Worm (Caenorhabditis elegans): Measurements from ENCODE around the gene srx-121.
A peak's percentile ranks its signal among the peaks of the same experiment; 100 is the strongest.
"Not testable (repeated sequence)": the region's sequence is repeated elsewhere in the genome, so short reads cannot be mapped to it uniquely, and the experiment has no call there.

srx-121 gene

DNA sequence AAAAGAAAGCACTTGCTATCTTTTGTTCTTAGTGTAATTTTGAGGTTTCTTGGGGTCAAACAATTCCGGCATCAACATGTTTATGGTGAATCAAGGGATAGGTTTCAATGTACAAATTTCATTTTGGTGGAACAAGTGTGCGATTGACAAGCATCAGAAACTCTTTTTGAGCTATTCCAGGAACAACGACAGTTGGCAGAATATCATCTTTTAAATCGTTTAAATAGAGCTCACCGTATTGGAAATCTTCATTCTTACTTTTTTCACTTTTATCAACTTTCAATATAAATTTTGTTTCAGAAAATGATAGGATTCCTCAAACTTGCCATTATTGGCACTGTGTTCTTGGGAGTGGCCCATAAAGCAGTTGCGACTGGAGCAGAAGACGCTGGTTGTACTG is 27.4 kb upstream of the srx-121 start, which contains the start of gene T20D4.10:
T20D4.10 (plus strand) TSS at position 301 of the 400 bp plus-strand sequence.
- TF ChIP-seq gmeb-1 (tag; optimal IDR thresholded peaks at IDR 0.05); unc-55 (GFP tag; optimal IDR thresholded peaks at IDR 0.05); ztf-4 (tag; optimal IDR thresholded peaks at IDR 0.05): not testable (repeated sequence)

DNA sequence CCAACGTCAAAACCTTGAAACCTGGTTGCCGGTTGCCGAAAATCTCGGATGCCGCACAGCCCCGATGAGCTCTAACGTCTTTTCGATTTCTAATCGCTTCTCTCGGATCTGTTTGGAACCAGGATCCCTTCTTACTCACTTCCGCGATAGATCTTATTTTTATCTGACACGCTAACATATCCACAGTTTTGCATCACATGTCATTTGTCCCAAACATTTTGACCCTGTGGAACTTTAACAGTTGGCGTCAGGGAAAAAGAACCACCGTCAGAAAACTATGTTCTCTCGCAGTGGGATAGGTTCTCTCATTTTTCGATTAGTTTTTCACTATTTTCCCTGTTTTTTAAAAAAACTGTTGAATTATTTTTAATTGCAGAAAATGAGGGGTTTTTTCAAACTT is 25.7 kb upstream of the srx-121 start, which contains the start of gene T20D4.11:
T20D4.11 (plus strand) TSS at position 377 of the 400 bp plus-strand sequence.
- TF ChIP-seq sma-9 (GFP tag; optimal IDR thresholded peaks at IDR 0.05): peak; percentile 77
- TF ChIP-seq sma-9 (tag; optimal IDR thresholded peaks at IDR 0.05): no peak
- peak in 1 of 2 experiments; percentile 32 for TF ChIP-seq lsy-2 (tag; optimal IDR thresholded peaks at IDR 0.05)
- TF ChIP-seq ztf-4 (tag; optimal IDR thresholded peaks at IDR 0.05): no peak
- TF ChIP-seq unc-62 (GFP tag; optimal IDR thresholded peaks at IDR 0.05): no peak
- peak; percentile 0 for TF ChIP-seq C34F6.9 (tag; optimal IDR thresholded peaks at IDR 0.05)
- TF ChIP-seq zag-1 (tag; optimal IDR thresholded peaks at IDR 0.05): no peak

DNA sequence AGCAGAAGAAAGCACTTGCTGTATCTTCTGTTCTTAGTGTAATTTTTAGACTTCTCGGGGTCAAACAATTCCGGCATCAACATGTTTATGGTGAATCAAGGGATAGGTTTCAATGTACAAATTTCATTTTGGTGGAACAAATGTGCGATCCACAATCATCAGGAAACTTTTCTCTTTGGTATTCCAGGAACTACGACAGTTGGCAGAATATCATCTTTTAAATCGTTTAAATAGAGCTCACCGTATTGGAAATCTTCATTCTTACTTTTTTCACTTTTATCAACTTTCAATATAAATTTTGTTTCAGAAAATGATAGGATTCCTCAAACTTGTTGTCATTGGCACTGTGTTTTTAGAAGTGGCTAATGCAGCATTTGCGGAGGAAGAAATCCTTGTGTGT is 24.2 kb upstream of the srx-121 start, which contains the start of gene T20D4.12:
T20D4.12 (plus strand) TSS at position 301 of the 400 bp plus-strand sequence.
- TF ChIP-seq nhr-21, lsy-2, ztf-4 (tag; optimal IDR thresholded peaks at IDR 0.05): not testable (repeated sequence)

DNA sequence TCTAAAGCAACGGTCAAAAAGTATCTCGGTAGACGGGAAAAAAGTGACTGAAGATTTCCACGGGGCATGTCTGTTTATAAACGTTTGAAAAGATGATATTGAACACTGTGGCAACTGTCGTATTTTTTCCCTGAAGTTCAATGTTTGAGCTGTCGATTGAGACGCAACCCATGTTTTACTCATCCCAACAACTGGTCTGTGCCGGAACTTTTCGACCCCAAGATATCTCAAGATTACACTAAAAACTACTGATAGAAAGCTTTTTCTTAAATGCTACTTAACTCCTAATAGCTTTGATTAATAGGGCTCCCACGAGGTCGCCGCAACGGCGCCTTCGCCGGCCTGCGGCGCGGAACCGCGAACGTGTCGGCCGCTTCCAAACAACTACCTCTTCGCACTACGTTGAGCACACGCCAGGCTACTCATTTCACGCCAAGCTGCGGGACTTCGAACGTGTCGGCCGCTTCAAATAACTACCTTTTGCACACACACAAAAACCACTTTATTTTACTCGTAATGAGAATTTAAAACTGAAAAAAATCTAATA is 22.2 kb upstream of the srx-121 start, which contains the start of gene T20D4.15:
T20D4.15 (minus strand) TSS at position 51 of the 547 bp plus-strand sequence.
- peak; percentile 66 for TF ChIP-seq sma-9 (GFP tag; optimal IDR thresholded peaks at IDR 0.05)
- TF ChIP-seq sma-9 (tag; optimal IDR thresholded peaks at IDR 0.05): no peak
- TF ChIP-seq egl-27 (tag; optimal IDR thresholded peaks at IDR 0.05): no peak

DNA sequence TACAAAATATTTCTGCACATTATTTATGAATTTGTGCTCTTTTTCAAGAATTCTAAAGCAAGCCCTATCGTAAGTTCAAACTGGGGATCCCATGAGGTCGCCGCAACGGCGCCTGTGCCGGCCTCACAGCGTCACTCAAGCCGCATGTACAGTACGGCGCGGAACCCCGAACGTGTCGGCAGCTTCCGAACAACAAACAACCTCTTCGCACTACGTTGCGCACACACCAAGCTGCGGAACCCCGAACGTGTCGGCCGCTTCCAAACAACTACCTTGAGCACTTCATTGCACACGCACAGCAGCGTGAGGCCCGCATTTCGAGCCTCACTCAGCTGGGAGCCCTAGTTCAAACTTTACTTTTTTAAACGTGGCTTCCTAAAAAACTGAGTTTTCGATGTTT is 21.5 kb upstream of the srx-121 start:
- no peak for TF ChIP-seq crh-2 (tag; optimal IDR thresholded peaks at IDR 0.05)
- no peak for TF ChIP-seq elt-3 (tag; optimal IDR thresholded peaks at IDR 0.05)
- TF ChIP-seq mbf-1 (tag; optimal IDR thresholded peaks at IDR 0.05): no peak
- TF ChIP-seq nhr-77 (tag; optimal IDR thresholded peaks at IDR 0.05): no peak
- TF ChIP-seq ama-1 (optimal IDR thresholded peaks at IDR 0.05): no peak
- TF ChIP-seq ztf-11 (tag; optimal IDR thresholded peaks at IDR 0.05): no peak

DNA sequence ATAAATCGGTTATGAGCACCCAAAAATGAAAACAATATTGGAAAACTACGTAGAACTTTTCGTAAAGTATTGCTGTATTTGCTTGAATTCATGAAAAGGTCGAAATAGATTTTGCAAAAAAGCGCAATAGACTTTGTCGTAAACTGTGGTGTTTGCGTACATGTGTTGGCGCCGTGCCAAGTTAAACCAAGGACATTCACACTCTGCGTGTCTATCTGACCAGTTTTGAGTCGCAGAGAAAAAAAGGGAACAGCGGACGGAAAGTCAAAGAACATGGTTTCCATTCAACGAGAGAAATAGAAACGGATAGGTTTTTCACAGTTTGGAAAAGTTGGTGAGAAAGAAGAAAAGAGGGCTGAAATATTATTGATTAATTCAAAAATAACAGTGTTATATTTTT is 18.4 kb upstream of the srx-121 start:
- peak; percentile 90 for TF ChIP-seq F13H6.1 (tag; optimal IDR thresholded peaks at IDR 0.05)
- peak; percentile 76 for TF ChIP-seq lin-13 (GFP tag; optimal IDR thresholded peaks at IDR 0.05)
- TF ChIP-seq snpc-4 (tag; optimal IDR thresholded peaks at IDR 0.05): peak; percentile 63
- TF ChIP-seq nhr-25 (tag; optimal IDR thresholded peaks at IDR 0.05): peak; percentile 96
- TF ChIP-seq unc-55 (GFP tag; optimal IDR thresholded peaks at IDR 0.05): peak; percentile 63
- TF ChIP-seq nhr-129 (tag; optimal IDR thresholded peaks at IDR 0.05): peak; percentile 89
- peak; percentile 73 for TF ChIP-seq gmeb-1 (tag; optimal IDR thresholded peaks at IDR 0.05)
- TF ChIP-seq nhr-10 (tag; optimal IDR thresholded peaks at IDR 0.05): no peak
- TF ChIP-seq ztf-1 (GFP tag; conservative IDR thresholded peaks at IDR 0.05): no peak
- TF ChIP-seq fos-1 (tag; optimal IDR thresholded peaks at IDR 0.05): peak; percentile 89
- peak; percentile 37 for TF ChIP-seq lin-11 (tag; optimal IDR thresholded peaks at IDR 0.05)
- TF ChIP-seq R02D3.7 (tag; optimal IDR thresholded peaks at IDR 0.05): no peak
- peak; percentile 86 for TF ChIP-seq C34F6.9 (tag; optimal IDR thresholded peaks at IDR 0.05)
- TF ChIP-seq nhr-11 (tag; optimal IDR thresholded peaks at IDR 0.05): no peak
- no peak for TF ChIP-seq elt-1 (tag; optimal IDR thresholded peaks at IDR 0.05)
- peak; percentile 51 to 85 for TF ChIP-seq lsy-2 (tag; optimal IDR thresholded peaks at IDR 0.05)
- peak; percentile 18 for TF ChIP-seq mab-5 (tag; optimal IDR thresholded peaks at IDR 0.05)
- peak; percentile 73 for TF ChIP-seq sem-4 (tag; optimal IDR thresholded peaks at IDR 0.05)
- TF ChIP-seq nhr-21 (tag; optimal IDR thresholded peaks at IDR 0.05): peak; percentile 84
- no peak for TF ChIP-seq peb-1 (tag; optimal IDR thresholded peaks at IDR 0.05)
- TF ChIP-seq nhr-77 (tag; optimal IDR thresholded peaks at IDR 0.05): no peak
- peak in 1 of 2 experiments; percentile 60 for TF ChIP-seq mdl-1 (tag; optimal IDR thresholded peaks at IDR 0.05)
- TF ChIP-seq crh-2 (tag; optimal IDR thresholded peaks at IDR 0.05): peak; percentile 84
- TF ChIP-seq ZK546.5 (tag; optimal IDR thresholded peaks at IDR 0.05): no peak
- peak; percentile 99 for TF ChIP-seq sma-9 (GFP tag; optimal IDR thresholded peaks at IDR 0.05)
- TF ChIP-seq sma-9 (tag; optimal IDR thresholded peaks at IDR 0.05): peak; percentile 58
- TF ChIP-seq unc-39 (tag; optimal IDR thresholded peaks at IDR 0.05): no peak
- peak; percentile 56 for TF ChIP-seq Y55F3AM.14 (GFP tag; optimal IDR thresholded peaks at IDR 0.05)
- peak; percentile 83 for TF ChIP-seq nhr-6 (tag; optimal IDR thresholded peaks at IDR 0.05)
- TF ChIP-seq egl-27 (tag; optimal IDR thresholded peaks at IDR 0.05): peak; percentile 90
- TF ChIP-seq nhr-23 (tag; optimal IDR thresholded peaks at IDR 0.05): no peak
- peak; percentile 88 for TF ChIP-seq sma-3 (GFP tag; optimal IDR thresholded peaks at IDR 0.05)
- no peak for TF ChIP-seq elt-3 (tag; optimal IDR thresholded peaks at IDR 0.05)
- TF ChIP-seq zag-1 (tag; optimal IDR thresholded peaks at IDR 0.05): peak; percentile 42
- no peak for TF ChIP-seq alr-1 (tag; optimal IDR thresholded peaks at IDR 0.05)
- no peak for TF ChIP-seq lin-39 (tag; optimal IDR thresholded peaks at IDR 0.05)
- no peak for TF ChIP-seq ztf-11 (tag; optimal IDR thresholded peaks at IDR 0.05)

Measured in whole organism, L2 larva.